Fruit fly (Drosophila melanogaster) whole organism, pupa: Measurements from ENCODE around the gene crc.

Experiments used
- CG10348 ChIP-seq: fragments of 200-800 bp; sonication (Bioruptor generic); IDR thresholded peaks from 2 replicates; pipeline ENCODE4 v1.3.6; 2022; ENCODE audit warnings: missing biosample characterization, missing genetic modification characterization
- CG12605 ChIP-seq: fragments of 200-800 bp; sonication (Bioruptor generic); IDR thresholded peaks from 2 replicates; pipeline ENCODE4 v1.3.6; 2022; ENCODE audit warnings: missing biosample characterization, missing genetic modification characterization
- CG13204 ChIP-seq: fragments of 200-800 bp; sonication (Bioruptor generic); optimal IDR thresholded peaks from 2 replicates; lab custom pipeline; 2018; ENCODE audit warnings: missing biosample characterization, mild to moderate bottlenecking, missing genetic modification characterization, moderate library complexity
- CG14655 ChIP-seq: fragments of 200-800 bp; sonication (Bioruptor generic); optimal IDR thresholded peaks from 3 replicates; lab custom pipeline; 2017; ENCODE audit warnings: mild to moderate bottlenecking, missing biosample characterization, missing genetic modification reagents, missing genetic modification characterization
- CG15710 ChIP-seq: fragments of 200-800 bp; sonication (Bioruptor generic); optimal IDR thresholded peaks from 2 replicates; lab custom pipeline; 2018; ENCODE audit warnings: missing biosample characterization, mild to moderate bottlenecking, missing genetic modification characterization, moderate library complexity
- CG17806 ChIP-seq: fragments of 200-800 bp; sonication (Bioruptor generic); optimal IDR thresholded peaks from 2 replicates; lab custom pipeline; 2018; ENCODE audit warnings: missing biosample characterization, mild to moderate bottlenecking, missing genetic modification characterization, moderate library complexity
- CG32121 ChIP-seq: fragments of 200-800 bp; sonication (Bioruptor generic); IDR thresholded peaks from 2 replicates; pipeline ENCODE4 v1.3.6; 2022; ENCODE audit warnings: missing biosample characterization, missing genetic modification characterization
- CG34367 ChIP-seq: fragments of 200-800 bp; sonication (Bioruptor generic); optimal IDR thresholded peaks from 2 replicates; lab custom pipeline; 2018; ENCODE audit warnings: missing biosample characterization, mild to moderate bottlenecking, missing genetic modification characterization
- CG4496 ChIP-seq: fragments of 200-800 bp; sonication (Bioruptor generic); IDR thresholded peaks from 3 replicates; pipeline ENCODE4 v1.3.6; 2022; ENCODE audit warnings: missing biosample characterization, missing genetic modification characterization
- CG8159 ChIP-seq: fragments of 200-800 bp; sonication (Bioruptor generic); optimal IDR thresholded peaks from 3 replicates; lab custom pipeline; 2018; ENCODE audit warnings: missing biosample characterization, mild to moderate bottlenecking, missing genetic modification characterization, moderate library complexity
- CG8301 ChIP-seq: fragments of 200-800 bp; sonication (Bioruptor generic); optimal IDR thresholded peaks from 2 replicates; lab custom pipeline; 2018; ENCODE audit warnings: missing biosample characterization, mild to moderate bottlenecking, missing genetic modification characterization
- CG9948 ChIP-seq: fragments of 200-800 bp; sonication (Bioruptor generic); optimal IDR thresholded peaks from 2 replicates; lab custom pipeline; 2018; ENCODE audit warnings: missing biosample characterization, mild to moderate bottlenecking, missing genetic modification characterization, moderate library complexity
- D1 ChIP-seq: fragments of 200-800 bp; sonication (Bioruptor generic); optimal IDR thresholded peaks from 2 replicates; lab custom pipeline; 2018; ENCODE audit warnings: missing biosample characterization, mild to moderate bottlenecking, missing genetic modification characterization, moderate library complexity
- EcR ChIP-seq: fragments of 200-800 bp; sonication (Bioruptor generic); optimal IDR thresholded peaks from 3 replicates; lab custom pipeline; 2019; ENCODE audit warnings: missing biosample characterization, missing genetic modification characterization, mild to moderate bottlenecking, moderate library complexity, missing genetic modification reagents
- Ets98B ChIP-seq: fragments of 200-800 bp; sonication (Bioruptor generic); IDR thresholded peaks from 2 replicates; pipeline ENCODE4 v1.3.6; 2022; ENCODE audit warnings: missing biosample characterization, missing genetic modification characterization
- Pif1A ChIP-seq: fragments of 200-800 bp; sonication (Bioruptor generic); optimal IDR thresholded peaks from 3 replicates; lab custom pipeline; 2016; ENCODE audit warnings: missing biosample characterization, missing genetic modification characterization
- Pif1B ChIP-seq: fragments of 200-800 bp; sonication (Bioruptor generic); optimal IDR thresholded peaks from 3 replicates; lab custom pipeline; 2016; ENCODE audit warnings: missing biosample characterization, missing genetic modification characterization
- Snoo ChIP-seq: fragments of 200-800 bp; sonication (Bioruptor generic); optimal IDR thresholded peaks from 3 replicates; lab custom pipeline; 2017; ENCODE audit warnings: missing biosample characterization, mild to moderate bottlenecking, missing genetic modification characterization, inconsistent platforms
- fd96Ca ChIP-seq: fragments of 200-800 bp; sonication (Bioruptor generic); IDR thresholded peaks from 3 replicates; pipeline ENCODE4 v1.3.6; 2022; ENCODE audit warnings: missing biosample characterization, missing genetic modification characterization
- gl ChIP-seq: fragments of 200-800 bp; sonication (Bioruptor generic); optimal IDR thresholded peaks from 2 replicates; lab custom pipeline; 2018; ENCODE audit warnings: missing biosample characterization, mild to moderate bottlenecking, missing genetic modification characterization
- rn ChIP-seq: fragments of 200-800 bp; sonication (Bioruptor generic); IDR thresholded peaks from 2 replicates; pipeline ENCODE4 v1.3.6; 2022; ENCODE audit warnings: missing biosample characterization, missing genetic modification characterization

The crc gene

dm6 chr2L:21304533-21304850, 6.2 kb upstream of the crc start:
- no peak for TF ChIP-seq CG17806 (tag; lab: Kevin White, UChicago)
- TF ChIP-seq CG14655 (GFP tag; lab: Kevin White, UChicago): no peak
- TF ChIP-seq CG12605 (GFP tag; lab: Robert Waterston, UW): no peak
- TF ChIP-seq Pif1A (GFP tag; lab: Kevin White, UChicago): no peak
- TF ChIP-seq D1: no peak
- no peak for TF ChIP-seq CG8301 (tag; lab: Kevin White, UChicago)
- no peak for TF ChIP-seq Ets98B (GFP tag; lab: Robert Waterston, UW)
- no peak for TF ChIP-seq rn (GFP tag; lab: Robert Waterston, UW)
- TF ChIP-seq EcR (GFP tag; lab: Kevin White, UChicago): no peak
- TF ChIP-seq CG10348 (GFP tag; lab: Robert Waterston, UW): no peak
- no peak for TF ChIP-seq fd96Ca (GFP tag; lab: Robert Waterston, UW)
- TF ChIP-seq CG4496 (GFP tag; lab: Robert Waterston, UW): no peak
- TF ChIP-seq, all 21 proteins: peak for 0

- TF ChIP-seq CG15710 (tag; lab: Kevin White, UChicago) (no peak), CG12605 (GFP tag; lab: Robert Waterston, UW) (no peak), Pif1A (GFP tag; lab: Kevin White, UChicago) (no peak), fd96Ca (GFP tag; lab: Robert Waterston, UW) (no peak), Snoo (tag; lab: Kevin White, UChicago) (no peak), CG14655 (GFP tag; lab: Kevin White, UChicago) (no peak), CG9948 (tag; lab: Kevin White, UChicago) (no peak), CG10348 (GFP tag; lab: Robert Waterston, UW) (no peak), D1 (no peak), CG8159 (tag; lab: Kevin White, UChicago) (no peak), Ets98B (GFP tag; lab: Robert Waterston, UW) (no peak), CG32121 (GFP tag; lab: Robert Waterston, UW) (no peak), Pif1B (GFP tag; lab: Kevin White, UChicago) (no peak), rn (GFP tag; lab: Robert Waterston, UW) (no peak)
These were observed 2.8 kb upstream of the crc start for dm6 chr2L:21307795-21308426.

- TF ChIP-seq CG12605 (GFP tag; lab: Robert Waterston, UW): no peak; the same call in 1 of the 2 replicates
- peak; percentile 12 for TF ChIP-seq gl (tag; lab: Kevin White, UChicago)
- no peak for TF ChIP-seq CG14655 (GFP tag; lab: Kevin White, UChicago)
- peak; percentile 86 for TF ChIP-seq EcR (GFP tag; lab: Kevin White, UChicago)
- peak; percentile 20 for TF ChIP-seq D1
- TF ChIP-seq CG13204 (GFP tag; lab: Kevin White, UChicago): peak; percentile 71
- TF ChIP-seq CG32121 (GFP tag; lab: Robert Waterston, UW): peak; percentile 38; the same call in 1 of the 2 replicates
These were observed 1.5 kb upstream of the crc start for dm6 chr2L:21309058-21309753.

dm6 chr2L:21309754-21310426, 776 bp upstream of the crc start, which contains the start of gene Mondo:
TSS of gene Mondo (minus strand) at chr2L:21310050.
- TF ChIP-seq Pif1A (GFP tag; lab: Kevin White, UChicago) (peak; percentile 10), CG14655 (GFP tag; lab: Kevin White, UChicago) (peak; percentile 33), CG10348 (GFP tag; lab: Robert Waterston, UW) (no peak), Snoo (tag; lab: Kevin White, UChicago) (peak; percentile 3), CG17806 (tag; lab: Kevin White, UChicago) (peak; percentile 36), CG4496 (GFP tag; lab: Robert Waterston, UW) (peak; percentile 38; the same call in 1 of the 3 replicates), CG34367 (tag; lab: Kevin White, UChicago) (no peak), D1 (no peak), CG8159 (tag; lab: Kevin White, UChicago) (no peak), CG32121 (GFP tag; lab: Robert Waterston, UW) (peak; percentile 36; the same call in 1 of the 2 replicates)
- TF ChIP-seq, all 21 proteins: peak for 6

- no peak for TF ChIP-seq CG13204 (GFP tag; lab: Kevin White, UChicago)
- no peak for TF ChIP-seq CG32121 (GFP tag; lab: Robert Waterston, UW)
- TF ChIP-seq, all 21 proteins: peak for 0
These were observed 579 bp downstream of the crc start for dm6 chr2L:21311200-21311689.
